Worm (Caenorhabditis elegans): ENCODE data around the gene F35G12.5.
A peak's percentile ranks its signal among the peaks of the same experiment; 100 is the strongest.

F35G12.5 gene

ce11 chrIII:4568455-4568854 is 15.5 kb upstream of the F35G12.5 start, which contains the start of gene idhg-1 (continued):
- no peak for TF ChIP-seq K11D2.4 (GFP tag; IDR thresholded peaks at IDR 0.05)
- no peak for TF ChIP-seq F57C9.4 (tag; optimal IDR thresholded peaks at IDR 0.05)
- peak; percentile 59; the same call in 1 of the 2 replicates for TF ChIP-seq F33H1.4 (GFP tag; IDR thresholded peaks at IDR 0.05)
- TF ChIP-seq lin-35 (GFP tag; optimal IDR thresholded peaks at IDR 0.05), result peak in 1 of 3 experiments; percentile 47
- TF ChIP-seq nfya-2 (GFP tag; IDR thresholded peaks at IDR 0.05), result no peak
- TF ChIP-seq mxl-1 (tag; optimal IDR thresholded peaks at IDR 0.05), result no peak
- no peak for TF ChIP-seq nhr-120 (GFP tag; IDR thresholded peaks at IDR 0.05)
- no peak for TF ChIP-seq lin-26 (GFP tag; IDR thresholded peaks at IDR 0.05)
- peak; percentile 46; the same call in 1 of the 2 replicates for TF ChIP-seq ceh-100 (GFP tag; IDR thresholded peaks at IDR 0.05)
- no peak for TF ChIP-seq Y56A3A.18 (GFP tag; IDR thresholded peaks at IDR 0.05)
- TF ChIP-seq F55B11.4 (tag; optimal IDR thresholded peaks at IDR 0.05; ENCODE audit: borderline replicate concordance, insufficient read depth), result no peak
- no peak for TF ChIP-seq repo-1 (tag; optimal IDR thresholded peaks at IDR 0.05)
- TF ChIP-seq lsy-27 (tag; optimal IDR thresholded peaks at IDR 0.05; ENCODE audit: borderline replicate concordance, insufficient read depth), result no peak
- TF ChIP-seq let-526 (GFP tag; IDR thresholded peaks at IDR 0.05), result no peak
- no peak for TF ChIP-seq F39B2.1 (GFP tag; IDR thresholded peaks at IDR 0.05)
- TF ChIP-seq hlh-12 (tag; optimal IDR thresholded peaks at IDR 0.05), result no peak
- TF ChIP-seq B0261.1 (tag; optimal IDR thresholded peaks at IDR 0.05), result no peak
- TF ChIP-seq sdz-38 (tag; optimal IDR thresholded peaks at IDR 0.05), result no peak
- TF ChIP-seq die-1 (tag; optimal IDR thresholded peaks at IDR 0.05), result peak; percentile 21
- TF ChIP-seq nhr-27 (tag; optimal IDR thresholded peaks at IDR 0.05), result no peak
- peak; percentile 74 for TF ChIP-seq madf-6 (GFP tag; IDR thresholded peaks at IDR 0.05)
- TF ChIP-seq nfyb-1 (GFP tag; IDR thresholded peaks at IDR 0.05), result peak; percentile 64
- no peak for TF ChIP-seq hsf-1 (GFP tag; IDR thresholded peaks at IDR 0.05)
- no peak for TF ChIP-seq lir-1 (GFP tag; conservative IDR thresholded peaks at IDR 0.05)
- no peak for TF ChIP-seq aptf-2 (GFP tag; conservative IDR thresholded peaks at IDR 0.05)
- TF ChIP-seq madf-8 (GFP tag; conservative IDR thresholded peaks at IDR 0.05), result no peak
- TF ChIP-seq tbx-9 (tag; optimal IDR thresholded peaks at IDR 0.05; ENCODE audit: borderline replicate concordance), result no peak
- 0 out of 2 replicates have a peak, but pooled peaks have one; percentile 26 for TF ChIP-seq ekl-4 (GFP tag; IDR thresholded peaks at IDR 0.05)
- TF ChIP-seq ets-4 (GFP tag; optimal IDR thresholded peaks at IDR 0.05), result no peak
- no peak for TF ChIP-seq attf-3 (GFP tag; conservative IDR thresholded peaks at IDR 0.05)
- no peak for TF ChIP-seq nfya-1 (tag; optimal IDR thresholded peaks at IDR 0.05; ENCODE audit: borderline replicate concordance, insufficient read depth)
- no peak for TF ChIP-seq mes-4 (tag; optimal IDR thresholded peaks at IDR 0.05)
- peak; percentile 5 for TF ChIP-seq B0035.1 (tag; optimal IDR thresholded peaks at IDR 0.05)
- TF ChIP-seq zfh-2 (GFP tag; conservative IDR thresholded peaks at IDR 0.05), result no peak
- TF ChIP-seq efl-1 (GFP tag; optimal IDR thresholded peaks at IDR 0.05), result peak; percentile 7
- TF ChIP-seq mel-28 (tag; optimal IDR thresholded peaks at IDR 0.05; ENCODE audit: borderline replicate concordance), result no peak
- TF ChIP-seq madf-10 (tag; optimal IDR thresholded peaks at IDR 0.05), result peak; percentile 53
- no peak for TF ChIP-seq sptf-2 (GFP tag; optimal IDR thresholded peaks at IDR 0.05)
- TF ChIP-seq pha-4 (tag; optimal IDR thresholded peaks at IDR 0.05), result no peak
- TF ChIP-seq lin-40 (tag; optimal IDR thresholded peaks at IDR 0.05), result peak; percentile 51
- TF ChIP-seq Y79H2A.3 (GFP tag; conservative IDR thresholded peaks at IDR 0.05), result no peak
- no peak for TF ChIP-seq F52B5.7 (tag; optimal IDR thresholded peaks at IDR 0.05)
- no peak for TF ChIP-seq ztf-3 (GFP tag; optimal IDR thresholded peaks at IDR 0.05)
- no peak for TF ChIP-seq chd-7 (tag; optimal IDR thresholded peaks at IDR 0.05)
- no peak for TF ChIP-seq ccch-3 (GFP tag; optimal IDR thresholded peaks at IDR 0.05)
- TF ChIP-seq unc-62 (GFP tag; optimal IDR thresholded peaks at IDR 0.05), result no peak
- TF ChIP-seq atf-7 (tag; optimal IDR thresholded peaks at IDR 0.05), result no peak
- TF ChIP-seq hmg-1.2 (GFP tag; IDR thresholded peaks at IDR 0.05), result peak; percentile 61
- no peak for TF ChIP-seq dpl-1 (GFP tag; optimal IDR thresholded peaks at IDR 0.05)
- no peak for TF ChIP-seq T07F8.4 (tag; optimal IDR thresholded peaks at IDR 0.05)
